Fruit fly (Drosophila melanogaster): ENCODE measurements around the gene CG6023.
A peak's percentile ranks its signal among the peaks of the same experiment; 100 is the strongest.

Gene CG6023

dm6 chrX:18320825-18321224, at the start of gene CG6023:
TSS of gene CG6023 (minus strand) at chrX:18321193.
- TF ChIP-seq CTCF (optimal IDR thresholded peaks at IDR 0.05): no peak
- no peak for TF ChIP-seq CG8478 (optimal IDR thresholded peaks at IDR 0.05)

DNA sequence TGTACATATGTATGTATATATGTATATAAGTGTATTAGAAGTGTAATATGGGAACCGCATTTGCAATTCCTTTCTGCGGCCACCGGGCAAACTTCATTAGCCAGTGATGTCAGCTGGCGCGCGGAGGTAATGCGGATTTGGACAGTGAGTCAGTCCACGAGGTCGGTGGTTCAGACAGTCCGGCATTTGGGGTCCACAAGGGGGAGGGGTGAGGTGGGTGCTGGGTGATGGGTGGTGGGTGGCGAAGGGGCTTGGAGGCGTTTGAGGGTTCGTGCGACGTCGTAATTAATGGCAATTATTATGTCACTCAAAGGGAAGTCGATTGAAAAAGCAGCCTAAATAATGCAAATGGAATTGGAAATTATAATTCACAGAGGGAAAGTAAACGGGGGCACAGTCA, 48.8 kb upstream of the CG6023 start:
- TF ChIP-seq CG8478 (optimal IDR thresholded peaks at IDR 0.05): no peak
- TF ChIP-seq CTCF (optimal IDR thresholded peaks at IDR 0.05): no peak

- no peak for TF ChIP-seq CTCF (optimal IDR thresholded peaks at IDR 0.05)
Observed at dm6 chrX:18368644-18368998, 47.6 kb upstream of the CG6023 start.

DNA sequence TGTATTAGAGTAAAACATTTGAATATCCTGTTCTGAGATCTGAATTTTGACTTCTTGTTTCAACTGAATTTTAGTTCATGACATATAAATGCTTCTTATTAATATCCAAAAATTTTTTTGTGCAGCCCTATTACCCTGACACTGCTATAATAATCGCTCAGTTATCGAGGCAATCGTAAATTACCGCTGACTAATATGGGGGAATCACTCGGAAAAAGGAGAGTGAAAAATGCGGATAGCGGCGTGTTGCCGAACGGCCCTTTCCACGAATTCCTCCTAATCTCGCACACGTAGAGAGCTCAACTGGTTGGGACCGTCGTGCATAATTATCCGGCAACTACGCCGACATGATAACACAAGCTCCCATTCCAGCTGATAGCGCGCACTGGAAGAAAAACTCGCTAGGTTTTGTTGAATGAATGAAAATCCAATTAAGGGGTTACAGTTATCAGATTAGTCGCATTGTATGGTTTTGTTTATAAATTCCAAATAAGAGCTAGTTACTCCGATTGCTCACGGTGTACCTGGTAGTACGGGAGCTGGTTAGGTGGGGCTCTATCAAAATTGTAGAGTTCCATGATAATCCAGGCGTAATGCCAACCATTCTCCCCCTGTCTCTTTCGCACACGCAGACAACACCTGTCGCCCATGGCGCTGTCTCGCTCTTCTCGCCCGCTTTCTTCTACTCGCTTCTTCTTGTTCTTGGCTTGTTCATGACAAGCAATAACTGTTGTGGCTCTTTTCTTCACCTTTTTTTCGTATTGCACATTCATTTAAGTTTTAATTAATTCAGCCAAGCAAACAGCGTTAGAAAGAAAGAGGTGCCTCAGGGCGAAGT, 47.0 kb upstream of the CG6023 start:
- no peak for TF ChIP-seq CG8478 (optimal IDR thresholded peaks at IDR 0.05)
- no peak for TF ChIP-seq CTCF (optimal IDR thresholded peaks at IDR 0.05)

DNA sequence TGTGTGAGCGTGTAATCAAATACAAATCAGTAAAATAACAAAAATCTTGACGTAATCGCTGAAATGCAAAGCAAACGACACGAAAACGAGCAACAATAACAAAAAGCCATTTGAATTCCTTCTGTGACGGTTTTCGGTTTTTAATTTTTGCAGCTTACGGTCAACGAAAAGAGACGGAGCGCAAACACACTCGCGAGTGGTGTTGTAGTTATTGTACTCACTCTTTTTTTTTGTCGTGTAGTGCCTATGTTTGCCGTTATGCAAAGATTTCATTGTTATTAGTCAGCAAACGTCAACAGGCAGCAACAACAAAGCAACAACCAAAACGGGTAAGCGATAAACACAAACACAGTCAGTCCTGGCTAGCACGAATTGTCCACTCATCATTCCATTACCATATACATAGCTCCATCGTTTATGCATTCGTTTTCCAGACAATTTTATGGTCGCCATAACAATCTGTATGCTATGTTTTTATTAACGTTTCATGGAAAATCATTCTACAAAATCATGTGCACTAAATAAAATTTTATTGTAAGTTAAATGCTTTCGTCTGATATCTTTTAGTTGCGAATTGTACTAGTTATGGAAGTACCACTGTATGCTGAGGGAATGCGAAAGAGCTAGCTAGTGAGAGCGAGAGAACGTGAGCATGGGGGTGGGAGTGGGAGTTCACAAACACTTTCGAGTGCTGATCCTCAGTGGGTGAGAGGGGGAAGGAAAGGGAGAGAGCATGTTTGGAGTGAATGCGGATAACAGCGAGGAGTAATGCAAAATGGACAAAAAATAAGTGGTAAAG, 46.1 kb upstream of the CG6023 start:
- TF ChIP-seq CG8478 (optimal IDR thresholded peaks at IDR 0.05): no peak
- no peak for TF ChIP-seq CTCF (optimal IDR thresholded peaks at IDR 0.05)

- no peak for TF ChIP-seq CG8478 (optimal IDR thresholded peaks at IDR 0.05)
- no peak for TF ChIP-seq CTCF (optimal IDR thresholded peaks at IDR 0.05)
Observed at dm6 chrX:18366033-18366850, 45.2 kb upstream of the CG6023 start, which contains the start of gene CrebB. TSS of gene CrebB (plus strand) at chrX:18366357.

DNA sequence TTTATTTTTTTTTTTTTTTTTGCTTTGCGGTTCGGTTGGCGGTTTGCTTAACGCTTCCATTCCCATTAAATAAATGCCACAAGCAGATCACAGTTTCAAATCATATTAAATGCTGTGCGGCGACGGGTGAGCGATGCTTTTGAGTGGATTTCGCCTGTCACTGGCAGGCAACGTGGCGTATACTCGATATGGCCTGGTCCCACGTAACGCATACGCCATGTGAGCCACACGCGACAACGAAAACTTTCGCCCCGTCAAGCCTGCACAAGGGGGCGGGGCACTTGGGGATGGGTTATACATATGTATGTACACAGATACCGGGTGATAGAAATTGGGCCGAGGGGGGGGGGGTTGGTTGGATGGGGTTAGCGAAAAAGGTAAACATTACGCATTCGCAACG, 44.0 kb upstream of the CG6023 start:
- TF ChIP-seq CTCF (optimal IDR thresholded peaks at IDR 0.05): no peak
- no peak for TF ChIP-seq CG8478 (optimal IDR thresholded peaks at IDR 0.05)

DNA sequence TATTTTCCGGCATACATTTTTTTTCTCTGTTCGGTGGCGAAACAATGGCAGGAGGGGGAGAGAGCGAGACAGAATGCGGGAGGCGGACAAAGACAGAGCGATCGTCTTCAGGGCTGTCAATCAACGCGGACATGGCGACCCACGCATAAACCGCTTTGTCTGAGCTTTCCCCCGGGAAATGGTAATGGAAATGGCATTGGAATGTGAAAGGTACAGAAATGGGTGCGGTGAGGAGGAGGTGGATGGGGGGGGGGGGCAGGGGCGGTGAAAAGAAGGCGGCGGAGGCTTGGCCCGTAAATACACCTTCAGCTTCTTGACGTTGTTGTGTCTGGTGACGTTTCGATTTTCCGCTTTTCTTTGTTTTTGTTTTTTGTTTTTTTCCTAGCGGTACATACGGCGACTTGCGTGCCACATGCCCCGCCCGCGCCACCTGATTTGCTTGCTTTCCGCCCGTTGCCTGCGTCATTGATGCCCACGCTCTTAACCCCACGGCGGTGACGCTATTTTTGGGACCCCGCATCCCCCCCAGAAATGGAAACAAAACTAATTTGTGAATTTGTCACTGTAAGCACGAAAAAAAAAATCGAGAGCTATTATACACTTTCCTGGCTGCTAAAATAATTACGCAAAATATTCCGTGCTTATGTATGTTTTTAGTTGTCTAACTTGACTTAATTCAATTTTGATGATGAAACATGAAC, 43.2 kb upstream of the CG6023 start:
- TF ChIP-seq CG8478 (optimal IDR thresholded peaks at IDR 0.05): no peak
- TF ChIP-seq CTCF (optimal IDR thresholded peaks at IDR 0.05): no peak

- TF ChIP-seq CTCF (optimal IDR thresholded peaks at IDR 0.05) (no peak), CG8478 (optimal IDR thresholded peaks at IDR 0.05) (no peak)
Observed at dm6 chrX:18363423-18363822, 42.4 kb upstream of the CG6023 start.

DNA sequence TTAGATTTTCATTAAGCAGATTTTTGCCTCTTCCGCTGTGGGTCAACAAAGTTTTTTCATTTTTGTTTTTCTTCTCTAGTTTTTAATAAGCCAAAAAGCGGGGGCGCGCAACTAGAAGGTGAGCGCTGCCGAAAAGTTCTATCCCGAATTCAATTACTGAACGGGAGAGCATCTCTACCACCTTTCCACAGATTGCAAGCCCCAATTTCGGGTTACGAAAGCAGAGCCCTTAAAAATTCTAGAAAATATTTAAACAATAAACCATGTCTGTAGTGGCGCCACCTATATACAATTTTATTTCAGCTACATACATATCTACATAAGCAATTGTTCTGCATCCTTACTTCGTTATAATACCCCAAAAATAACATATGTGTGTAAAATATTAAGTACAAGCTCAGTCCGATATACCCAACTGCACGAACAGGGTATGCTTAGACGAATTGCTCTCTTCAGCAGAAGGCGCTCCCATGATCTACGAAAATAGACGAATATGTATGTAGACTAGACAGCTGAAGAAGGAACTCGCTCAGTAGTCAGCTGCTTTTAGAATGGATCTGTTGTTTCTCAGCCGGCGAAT, 37.4 kb upstream of the CG6023 start, which contains the start of gene CG6106:
Gene CG6106 (plus strand): TSS at position 530 of the 580 bp plus-strand sequence.
- TF ChIP-seq CG8478 (optimal IDR thresholded peaks at IDR 0.05) (no peak), CTCF (optimal IDR thresholded peaks at IDR 0.05) (peak in 1 of 2 experiments; percentile 6)

dm6 chrX:18357756-18358182, 36.8 kb upstream of the CG6023 start:
- TF ChIP-seq CTCF (optimal IDR thresholded peaks at IDR 0.05) (peak in 1 of 2 experiments; percentile 39), CG8478 (optimal IDR thresholded peaks at IDR 0.05) (no peak)

DNA sequence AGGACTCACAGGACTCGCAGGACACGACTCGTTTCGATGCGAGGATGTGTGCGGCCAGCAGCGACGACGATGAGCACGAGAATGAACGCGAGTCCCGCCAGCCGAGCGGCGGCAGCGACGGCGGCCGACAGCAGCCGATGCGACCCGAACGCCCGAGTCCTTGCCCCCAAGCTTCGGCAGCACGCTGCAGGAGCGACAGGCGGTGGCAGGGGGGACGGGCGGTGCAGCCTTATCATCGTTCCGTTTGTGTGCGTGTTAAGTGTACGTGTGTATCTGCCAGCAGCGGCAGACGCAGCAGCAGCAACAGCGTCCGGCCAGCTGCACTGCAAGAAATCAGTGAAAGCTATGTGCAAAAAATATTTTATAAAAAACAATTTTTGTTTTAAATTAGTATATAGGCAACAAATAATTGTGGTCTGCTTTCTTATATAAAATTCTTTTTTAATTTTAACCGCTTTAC, 35.2 kb upstream of the CG6023 start, which contains the start of gene kairos:
Gene kairos (minus strand): TSS at position 51 of the 460 bp plus-strand sequence.
- TF ChIP-seq CTCF (optimal IDR thresholded peaks at IDR 0.05) (no peak), CG8478 (optimal IDR thresholded peaks at IDR 0.05) (no peak)

DNA sequence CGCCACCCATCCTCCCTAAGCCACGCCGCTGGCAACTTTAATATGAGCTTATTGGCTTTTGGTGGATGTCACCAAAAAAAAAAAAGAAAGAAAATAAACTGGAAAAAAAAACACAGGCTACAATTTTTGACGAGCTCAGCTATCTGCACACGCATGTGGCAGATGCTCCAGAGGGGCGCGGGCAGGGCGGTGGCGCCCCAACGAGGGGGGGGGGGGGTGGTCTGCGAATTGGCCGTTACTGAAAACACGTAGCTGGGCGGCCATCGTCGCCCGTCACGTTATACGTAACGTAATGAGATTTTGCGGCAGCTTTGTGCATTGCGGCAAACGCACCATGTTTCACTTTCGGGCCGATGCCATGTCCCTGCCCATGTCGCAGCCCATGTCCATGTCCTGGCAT, 29.6 kb upstream of the CG6023 start:
- TF ChIP-seq CTCF (optimal IDR thresholded peaks at IDR 0.05): no peak
- TF ChIP-seq CG8478 (optimal IDR thresholded peaks at IDR 0.05): no peak

DNA sequence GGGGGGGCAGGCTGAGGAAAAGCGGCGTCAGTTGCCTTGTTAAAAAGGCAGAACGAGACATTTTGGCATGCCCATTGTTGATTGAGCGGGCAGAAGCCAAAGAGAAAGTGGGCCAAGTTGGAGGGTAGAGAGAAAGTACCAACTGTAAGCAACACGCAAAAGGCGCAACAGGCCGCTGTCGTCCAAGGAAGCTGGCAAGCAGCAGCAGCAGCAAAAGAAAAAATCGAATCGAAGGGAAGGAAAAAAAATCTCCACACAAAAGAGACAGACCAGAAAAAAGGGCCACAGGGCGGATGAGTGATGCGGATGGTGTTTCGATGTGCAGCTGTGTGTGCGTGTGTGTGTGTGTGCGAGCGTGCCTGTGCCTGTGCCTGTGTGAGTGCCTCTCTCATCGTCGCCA, 26.6 kb upstream of the CG6023 start:
- TF ChIP-seq CTCF (optimal IDR thresholded peaks at IDR 0.05) (no peak), CG8478 (optimal IDR thresholded peaks at IDR 0.05) (no peak)
